Fruit fly (Drosophila melanogaster): ENCODE measurements around the gene Wnk.

DNA sequence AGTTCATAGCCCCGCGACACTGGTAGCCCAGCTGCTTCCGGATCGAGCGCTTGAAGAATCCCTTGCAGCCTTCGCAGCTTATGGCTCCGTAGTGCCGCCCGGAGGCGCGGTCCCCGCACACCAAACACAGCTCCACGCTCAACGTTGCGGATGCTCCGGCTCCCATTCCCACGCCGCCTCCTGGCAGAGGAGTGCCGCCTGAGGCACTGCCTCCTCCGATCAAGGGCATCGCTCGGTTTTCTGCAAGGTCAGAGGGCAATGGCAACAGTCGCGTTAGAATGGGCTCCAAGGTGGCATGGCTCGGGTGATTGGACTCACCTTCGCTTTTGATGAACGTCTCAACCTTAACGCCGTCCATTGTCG, 58.2 kb downstream of the Wnk start:
- TF ChIP-seq odd (GFP tag; optimal IDR thresholded peaks at IDR 0.05) (no peak), sqz (GFP tag; optimal IDR thresholded peaks at IDR 0.05) (no peak)
